Fruit fly (Drosophila melanogaster) whole organism, embryonic: ENCODE results near the gene CG31661.
A peak's percentile ranks its signal among the peaks of the same experiment; 100 is the strongest.

Experiments used
- Atf6 ChIP-seq: fragments of 200-800 bp; sonication (Bioruptor generic); IDR thresholded peaks from 2 replicates; pipeline ENCODE4 v1.3.6; 2022; ENCODE audit warnings: missing biosample characterization, missing genetic modification characterization
- C15 ChIP-seq: fragments of 200-800 bp; sonication (Bioruptor generic); IDR thresholded peaks from 3 replicates; pipeline ENCODE4 v1.3.6; 2022; ENCODE audit warnings: missing biosample characterization, missing genetic modification characterization
- CG10267 ChIP-seq: fragments of 200-800 bp; sonication (Bioruptor generic); optimal IDR thresholded peaks from 2 replicates; lab custom pipeline; 2018; ENCODE audit warnings: missing biosample characterization, mild to moderate bottlenecking, missing genetic modification characterization, moderate library complexity
- CG10321 ChIP-seq: fragments of 200-800 bp; sonication (Bioruptor generic); IDR thresholded peaks from 2 replicates; pipeline ENCODE4 v1.3.6; 2022; ENCODE audit warnings: missing biosample characterization, missing genetic modification characterization
- CG10654 ChIP-seq: fragments of 200-800 bp; sonication (Bioruptor generic); optimal IDR thresholded peaks from 2 replicates; lab custom pipeline; 2016; ENCODE audit warnings: missing biosample characterization, missing genetic modification characterization
- CG10979 ChIP-seq: fragments of 200-800 bp; sonication (Bioruptor generic); optimal IDR thresholded peaks from 2 replicates; lab custom pipeline; 2018; ENCODE audit warnings: missing biosample characterization, mild to moderate bottlenecking, missing genetic modification characterization, moderate library complexity
- CG12299 ChIP-seq: fragments of 200-800 bp; sonication (Bioruptor generic); optimal IDR thresholded peaks from 2 replicates; lab custom pipeline; 2018; ENCODE audit warnings: missing biosample characterization, mild to moderate bottlenecking, missing genetic modification characterization
- CG15696 ChIP-seq: fragments of 200-800 bp; sonication (Bioruptor generic); optimal IDR thresholded peaks from 2 replicates; lab custom pipeline; 2019; ENCODE audit warnings: missing biosample characterization, mild to moderate bottlenecking, missing genetic modification characterization, moderate library complexity
- CG17802 ChIP-seq: fragments of 200-800 bp; sonication (Bioruptor generic); optimal IDR thresholded peaks from 2 replicates; lab custom pipeline; 2018; ENCODE audit warnings: missing biosample characterization, mild to moderate bottlenecking, missing genetic modification characterization, moderate library complexity
- CG17912 ChIP-seq: fragments of 200-800 bp; sonication (Bioruptor generic); optimal IDR thresholded peaks from 2 replicates; lab custom pipeline; 2018; ENCODE audit warnings: missing biosample characterization, mild to moderate bottlenecking, missing genetic modification characterization
- CG18011 ChIP-seq: fragments of 200-800 bp; sonication (Bioruptor generic); optimal IDR thresholded peaks from 2 replicates; lab custom pipeline; 2017; ENCODE audit warnings: missing biosample characterization, missing genetic modification characterization, mild to moderate bottlenecking, moderate library complexity, missing genotype
- CG32532 ChIP-seq: fragments of 200-800 bp; sonication (Bioruptor generic); IDR thresholded peaks from 2 replicates; pipeline ENCODE4 v1.3.6; 2022; ENCODE audit warnings: missing biosample characterization, missing genetic modification characterization
- CG42726 ChIP-seq: fragments of 200-800 bp; sonication (Bioruptor generic); IDR thresholded peaks from 2 replicates; pipeline ENCODE4 v1.3.6; 2022; ENCODE audit warnings: missing biosample characterization, missing genetic modification characterization; ENCODE audit not compliant: partially characterized antibody
- CG4854 ChIP-seq: fragments of 200-800 bp; sonication (Bioruptor generic); optimal IDR thresholded peaks from 2 replicates; lab custom pipeline; 2016; ENCODE audit warnings: missing biosample characterization, missing genetic modification characterization, inconsistent platforms
- CG9727 ChIP-seq: fragments of 200-800 bp; sonication (Bioruptor generic); optimal IDR thresholded peaks from 3 replicates; lab custom pipeline; 2017; ENCODE audit warnings: missing biosample characterization, mild to moderate bottlenecking, missing genetic modification characterization
- CTCF ChIP-seq: fragments of 200-800 bp; sonication (Bioruptor generic); optimal IDR thresholded peaks from 2 replicates; lab custom pipeline; 2017; ENCODE audit warnings: missing biosample characterization, mild to moderate bottlenecking, missing genetic modification characterization, moderate library complexity
- Chrac-16 ChIP-seq: fragments of 200-800 bp; sonication (Bioruptor generic); optimal IDR thresholded peaks from 3 replicates; lab custom pipeline; 2016; ENCODE audit warnings: missing biosample characterization, missing genetic modification characterization
- Dp ChIP-seq: fragments of 200-800 bp; sonication (Bioruptor generic); optimal IDR thresholded peaks from 2 replicates; lab custom pipeline; 2018; ENCODE audit warnings: missing biosample characterization, mild to moderate bottlenecking, missing genetic modification characterization, moderate library complexity
- Ets65A ChIP-seq: fragments of 200-800 bp; sonication (Bioruptor generic); peaks from one replicate; lab custom pipeline; 2016; ENCODE audit warnings: missing biosample characterization, missing genetic modification characterization
- Ets97D ChIP-seq: fragments of 200-800 bp; sonication (Bioruptor generic); optimal IDR thresholded peaks from 3 replicates; lab custom pipeline; 2016; ENCODE audit warnings: missing biosample characterization, missing genetic modification characterization
- Fer1 ChIP-seq: fragments of 200-800 bp; sonication (Bioruptor generic); optimal IDR thresholded peaks from 2 replicates; lab custom pipeline; 2017; ENCODE audit warnings: missing biosample characterization, mild to moderate bottlenecking, missing genetic modification characterization
- HLH3B ChIP-seq: fragments of 200-800 bp; sonication (Bioruptor generic); IDR thresholded peaks from 2 replicates; pipeline ENCODE4 v1.3.6; 2022; ENCODE audit warnings: missing biosample characterization, missing genetic modification characterization
- HmgZ ChIP-seq: fragments of 200-800 bp; sonication (Bioruptor generic); optimal IDR thresholded peaks from 2 replicates; lab custom pipeline; 2018; ENCODE audit warnings: missing biosample characterization, mild to moderate bottlenecking, missing genetic modification characterization
- Hr39 ChIP-seq: fragments of >200 bp; optimal IDR thresholded peaks from 2 replicates; lab custom pipeline; 2017
- Jarid2 ChIP-seq: fragments of 200-800 bp; sonication (Bioruptor generic); optimal IDR thresholded peaks from 3 replicates; lab custom pipeline; 2017; ENCODE audit warnings: mild to moderate bottlenecking, missing biosample characterization, missing genetic modification reagents, missing genetic modification characterization
- Lpt ChIP-seq: fragments of >200 bp; optimal IDR thresholded peaks from 2 replicates; lab custom pipeline; 2018; ENCODE audit warnings: missing biosample characterization, missing genetic modification characterization
- MBD-R2 ChIP-seq: fragments of 200-800 bp; sonication (Bioruptor generic); IDR thresholded peaks from 2 replicates; pipeline ENCODE4 v1.3.6; 2022; ENCODE audit warnings: missing biosample characterization, missing genetic modification characterization
- Ptx1 ChIP-seq: fragments of 200-800 bp; sonication (Bioruptor generic); IDR thresholded peaks from 2 replicates; pipeline ENCODE4 v1.3.6; 2022; ENCODE audit warnings: missing biosample characterization, missing genetic modification characterization
- Side ChIP-seq: fragments of 200-800 bp; sonication (Bioruptor generic); optimal IDR thresholded peaks from 2 replicates; lab custom pipeline; 2016; ENCODE audit warnings: missing biosample characterization, missing genetic modification characterization
- TFAM ChIP-seq: fragments of 200-800 bp; sonication (Bioruptor generic); optimal IDR thresholded peaks from 2 replicates; lab custom pipeline; 2017; ENCODE audit warnings: missing biosample characterization, missing genetic modification characterization, inconsistent platforms
- ab ChIP-seq: fragments of 200-800 bp; sonication (Bioruptor generic); optimal IDR thresholded peaks from 2 replicates; lab custom pipeline; 2016; ENCODE audit warnings: missing biosample characterization, missing genetic modification characterization
- amos ChIP-seq: fragments of 200-800 bp; sonication (Bioruptor generic); IDR thresholded peaks from 2 replicates; pipeline ENCODE4 v1.3.6; 2022; ENCODE audit warnings: missing biosample characterization, missing genetic modification characterization; ENCODE audit not compliant: partially characterized antibody
- btn ChIP-seq: fragments of 200-800 bp; sonication (Bioruptor generic); optimal IDR thresholded peaks from 2 replicates; lab custom pipeline; 2016; ENCODE audit warnings: missing biosample characterization, missing genetic modification characterization
- cwo ChIP-seq: fragments of 200-800 bp; sonication (Bioruptor generic); optimal IDR thresholded peaks from 3 replicates; lab custom pipeline; 2017; ENCODE audit warnings: missing biosample characterization, missing genetic modification characterization, mild to moderate bottlenecking, moderate library complexity, missing genetic modification reagents
- fd102C ChIP-seq: fragments of 200-800 bp; sonication (Bioruptor generic); optimal IDR thresholded peaks from 2 replicates; lab custom pipeline; 2018; ENCODE audit warnings: missing biosample characterization, mild to moderate bottlenecking, missing genetic modification characterization, moderate library complexity
- grau ChIP-seq: fragments of 200-800 bp; optimal IDR thresholded peaks from 3 replicates; lab custom pipeline; 2019; ENCODE audit warnings: missing biosample characterization, mild to moderate bottlenecking, missing genetic modification characterization, moderate library complexity
- grn ChIP-seq: fragments of 200-800 bp; sonication (Bioruptor generic); optimal IDR thresholded peaks from 3 replicates; lab custom pipeline; 2017; ENCODE audit warnings: missing biosample characterization, missing genetic modification characterization
- hth ChIP-seq: fragments of >200 bp; optimal IDR thresholded peaks from 2 replicates; lab custom pipeline; 2017; ENCODE audit warnings: inconsistent platforms
- insv ChIP-seq, 2 experiments: fragments of 200-800 bp; sonication (Bioruptor generic); optimal IDR thresholded peaks; 3 replicates each; lab custom pipeline; 2016 to 2018; ENCODE audit warnings: missing biosample characterization in 2 of 2, missing genetic modification characterization in 2 of 2
- lbe ChIP-seq: fragments of 200-800 bp; sonication (Bioruptor generic); optimal IDR thresholded peaks from 2 replicates; lab custom pipeline; 2016; ENCODE audit warnings: missing biosample characterization, mild to moderate bottlenecking, missing genetic modification characterization
- peb ChIP-seq: fragments of 200-800 bp; sonication (Bioruptor generic); IDR thresholded peaks from 2 replicates; pipeline ENCODE4 v1.3.6; 2022; ENCODE audit warnings: missing biosample characterization, missing genetic modification characterization
- phol ChIP-seq: fragments of 200-800 bp; sonication (Bioruptor generic); optimal IDR thresholded peaks from 3 replicates; lab custom pipeline; 2018; ENCODE audit warnings: missing biosample characterization, mild to moderate bottlenecking, missing genetic modification characterization, moderate library complexity
- sc ChIP-seq, 3 experiments: fragments of >200 bp in 2 of 3; fragments of 200-800 bp in 1 of 3; sonication (Bioruptor generic) in 1 of 3; optimal IDR thresholded peaks; 2 replicates in 2 of 3; 3 replicates in 1 of 3; lab custom pipeline; 2017; ENCODE audit warnings: mild to moderate bottlenecking in 1 of 3, missing biosample characterization in 1 of 3, missing genetic modification characterization in 1 of 3, missing genetic modification reagents in 1 of 3
- sens ChIP-seq: fragments of 200-800 bp; sonication (Bioruptor generic); peaks from one replicate; lab custom pipeline; 2016; ENCODE audit warnings: missing biosample characterization, missing genetic modification characterization
- stwl ChIP-seq: fragments of 200-800 bp; sonication (Bioruptor generic); optimal IDR thresholded peaks from 3 replicates; lab custom pipeline; 2018; ENCODE audit warnings: missing biosample characterization, mild to moderate bottlenecking, missing genetic modification characterization, moderate library complexity
- tap ChIP-seq: fragments of 200-800 bp; optimal IDR thresholded peaks from 3 replicates; lab custom pipeline; 2019; ENCODE audit warnings: missing biosample characterization, mild to moderate bottlenecking, missing genetic modification characterization, moderate library complexity
- trh ChIP-seq: fragments of 200-800 bp; sonication (Bioruptor generic); optimal IDR thresholded peaks from 2 replicates; lab custom pipeline; 2016; ENCODE audit warnings: missing biosample characterization, missing genetic modification characterization
- vfl ChIP-seq: fragments of 200-800 bp; sonication (Bioruptor generic); optimal IDR thresholded peaks from 2 replicates; lab custom pipeline; 2016; ENCODE audit warnings: missing biosample characterization, missing genetic modification characterization
- wek ChIP-seq: fragments of 200-800 bp; sonication (Bioruptor generic); optimal IDR thresholded peaks from 3 replicates; lab custom pipeline; 2018; ENCODE audit warnings: missing biosample characterization, mild to moderate bottlenecking, missing genetic modification characterization, moderate library complexity
- yki ChIP-seq: fragments of >200 bp; optimal IDR thresholded peaks from 3 replicates; lab custom pipeline; 2018
- z ChIP-seq: fragments of 200-800 bp; sonication (Bioruptor generic); IDR thresholded peaks from 3 replicates; pipeline ENCODE4 v1.3.6; 2022; ENCODE audit warnings: missing biosample characterization, missing genetic modification characterization
- zf30C ChIP-seq: fragments of 200-800 bp; sonication (Bioruptor generic); optimal IDR thresholded peaks from 3 replicates; lab custom pipeline; 2018; ENCODE audit warnings: missing biosample characterization, mild to moderate bottlenecking, missing genetic modification characterization

Gene CG31661

DNA sequence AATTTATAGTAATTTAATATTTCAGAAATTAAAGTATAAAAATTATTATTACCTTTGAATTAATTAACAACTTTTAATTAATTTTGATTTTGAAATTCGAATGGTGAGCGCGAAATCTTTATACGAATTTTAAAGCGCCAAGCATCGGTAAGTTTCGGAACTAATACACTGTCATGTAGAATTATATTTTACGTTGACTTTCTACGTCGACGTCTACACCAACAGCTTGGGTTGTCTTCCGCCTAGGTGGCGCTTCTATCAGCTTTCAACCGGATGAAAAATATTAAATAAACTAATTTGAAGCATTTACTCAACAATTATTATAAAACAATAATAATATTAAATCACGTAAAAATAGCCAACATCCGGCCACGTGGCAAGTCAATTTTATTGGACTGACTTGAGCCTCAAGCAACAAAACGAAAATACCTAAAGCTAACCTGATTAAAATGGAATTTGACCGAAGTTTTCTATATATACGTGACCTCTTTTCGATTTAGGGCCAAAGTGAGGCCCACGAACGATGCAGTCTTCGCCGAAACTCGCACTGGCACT, 5.2 kb upstream of the CG31661 start, which contains the start of gene CG31928 (continued):
- no peak for TF ChIP-seq CG4854 (GFP tag; lab: Kevin White, UChicago)
- no peak for TF ChIP-seq Fer1 (GFP tag; lab: Kevin White, UChicago)
- TF ChIP-seq Dp (GFP tag; lab: Kevin White, UChicago) = peak; percentile 72
- TF ChIP-seq cwo (GFP tag; lab: Kevin White, UChicago) = no peak
- TF ChIP-seq amos = peak; percentile 70
- no peak for TF ChIP-seq CG10321 (GFP tag; lab: Robert Waterston, UW)
- no peak for TF ChIP-seq zf30C (GFP tag; lab: Kevin White, UChicago)
- TF ChIP-seq vfl (GFP tag; lab: Kevin White, UChicago) = no peak
- no peak for TF ChIP-seq CG9727
- TF ChIP-seq MBD-R2 = peak; percentile 19; the same call in 1 of the 2 replicates
- no peak for TF ChIP-seq hth
- TF ChIP-seq Ets65A (GFP tag; lab: Kevin White, UChicago) = peak; percentile 54
- no peak for TF ChIP-seq CG10979 (tag; lab: Kevin White, UChicago)
- TF ChIP-seq grau (tag; lab: Kevin White, UChicago) = no peak
- no peak for TF ChIP-seq trh (GFP tag; lab: Kevin White, UChicago)
- TF ChIP-seq fd102C (GFP tag; lab: Kevin White, UChicago) = no peak
- TF ChIP-seq Side (GFP tag; lab: Kevin White, UChicago) = no peak
- peak; percentile 32 for TF ChIP-seq CG10267 (tag; lab: Kevin White, UChicago)
- no peak for TF ChIP-seq TFAM (GFP tag; lab: Kevin White, UChicago)
- peak; percentile 50 for TF ChIP-seq Chrac-16 (GFP tag; lab: Kevin White, UChicago)
- TF ChIP-seq grn (GFP tag; lab: Kevin White, UChicago) = no peak
- peak; percentile 35 for TF ChIP-seq Ptx1
- peak; percentile 26 for TF ChIP-seq CG15696
- no peak for TF ChIP-seq ab (GFP tag; lab: Kevin White, UChicago)
- TF ChIP-seq wek (GFP tag; lab: Kevin White, UChicago) = no peak
- no peak for TF ChIP-seq HLH3B (GFP tag; lab: Robert Waterston, UW)
- TF ChIP-seq sc (optimal IDR thresholded peaks at IDR 0.05; lab: Kevin White, UChicago) = no peak
- TF ChIP-seq sc (GFP tag; optimal IDR thresholded peaks at IDR 0.05; lab: Kevin White, UChicago) = no peak
- TF ChIP-seq CG17912 = no peak
- peak; percentile 60 for TF ChIP-seq sens
- TF ChIP-seq peb = no peak
- TF ChIP-seq C15 = no peak
- TF ChIP-seq HmgZ (tag; lab: Kevin White, UChicago) = peak; percentile 36
- TF ChIP-seq CG12299 (tag; lab: Kevin White, UChicago) = no peak
- TF ChIP-seq yki = peak; percentile 21
- no peak for TF ChIP-seq Hr39
- TF ChIP-seq lbe (GFP tag; lab: Kevin White, UChicago) = no peak
- no peak for TF ChIP-seq CG18011 (GFP tag; lab: Kevin White, UChicago)
- TF ChIP-seq CG42726 (GFP tag; lab: Robert Waterston, UW) = peak; percentile 78
- TF ChIP-seq z = no peak
- peak; percentile 45; the same call in 1 of the 2 replicates for TF ChIP-seq CG32532 (GFP tag; lab: Robert Waterston, UW)
- no peak for TF ChIP-seq tap (tag; lab: Kevin White, UChicago)
- TF ChIP-seq Lpt = no peak
- TF ChIP-seq insv (GFP tag; optimal IDR thresholded peaks at IDR 0.05; lab: Kevin White, UChicago) = no peak
- peak; percentile 97 for TF ChIP-seq CTCF (GFP tag; lab: Kevin White, UChicago)
- TF ChIP-seq Jarid2 = no peak
- TF ChIP-seq stwl (tag; lab: Kevin White, UChicago) = peak; percentile 47
- peak; percentile 6 for TF ChIP-seq CG10654 (GFP tag; lab: Kevin White, UChicago)
- TF ChIP-seq Atf6 (GFP tag; lab: Robert Waterston, UW) = no peak
- peak; percentile 9 for TF ChIP-seq Ets97D (GFP tag; lab: Kevin White, UChicago)
- peak; percentile 17 for TF ChIP-seq phol
- TF ChIP-seq CG17802 = no peak
- no peak for TF ChIP-seq btn (GFP tag; lab: Kevin White, UChicago)
